Worm (Caenorhabditis elegans) whole organism, L4 larva: ENCODE data around the gene jip-1.

Experiments used
- D1046.2 ChIP-seq: fragments of 200-800 bp; sonication (Bioruptor generic); IDR thresholded peaks from 2 replicates; pipeline ENCODE4 v1.3.6; 2022; ENCODE audit warnings: missing genetic modification characterization, missing compliant biosample characterization
- Y48G9A.11 ChIP-seq: fragments of 200-800 bp; sonication (Bioruptor generic); IDR thresholded peaks from 2 replicates; pipeline ENCODE4 v1.3.6; 2022; ENCODE audit warnings: missing genetic modification reagents, missing genetic modification characterization, missing compliant biosample characterization
- Y5F2A.4 ChIP-seq: fragments of 200-800 bp; sonication (Bioruptor generic); optimal IDR thresholded peaks from 2 replicates; lab custom pipeline; 2018; ENCODE audit warnings: mild to moderate bottlenecking, missing genetic modification characterization, missing compliant biosample characterization
- madf-5 ChIP-seq, 2 experiments: fragments of 200-800 bp; sonication (Bioruptor generic); IDR thresholded peaks; 2 replicates each; pipeline ENCODE4 v1.3.6; 2022; ENCODE audit warnings: missing compliant biosample characterization in 2 of 2, missing genetic modification characterization in 2 of 2
- mxl-2 ChIP-seq: fragments of 200-800 bp; sonication (Bioruptor generic); conservative IDR thresholded peaks from 2 replicates; pipeline ENCODE4 v1.3.6; 2022; ENCODE audit warnings: missing genetic modification reagents, missing genetic modification characterization, missing compliant biosample characterization
- nhr-237 ChIP-seq: sonication (generic microtip); optimal IDR thresholded peaks from 2 replicates; lab custom pipeline; 2017; ENCODE audit warnings: missing biosample characterization, missing genetic modification characterization
- nhr-41 ChIP-seq: fragments of 200-800 bp; sonication (Bioruptor generic); IDR thresholded peaks from 2 replicates; pipeline ENCODE4 v1.3.6; 2022; ENCODE audit warnings: missing genetic modification reagents, missing genetic modification characterization, missing compliant biosample characterization
- nhr-6 ChIP-seq: fragments of 150-350 bp; optimal IDR thresholded peaks from 2 replicates; lab custom pipeline; 2014; ENCODE audit warnings: missing biosample characterization, missing genetic modification characterization
- pqm-1 ChIP-seq: sonication (generic microtip); optimal IDR thresholded peaks from 2 replicates; lab custom pipeline; 2017; ENCODE audit warnings: missing biosample characterization, missing genetic modification characterization
- tag-97 ChIP-seq: fragments of 200-800 bp; sonication (Bioruptor generic); IDR thresholded peaks from 2 replicates; pipeline ENCODE4 v1.3.6; 2022; ENCODE audit warnings: missing genetic modification characterization, missing compliant biosample characterization
- unc-39 ChIP-seq: sonication (generic microtip); optimal IDR thresholded peaks from 2 replicates; lab custom pipeline; 2017; ENCODE audit warnings: missing biosample characterization, missing genetic modification characterization

DNA sequence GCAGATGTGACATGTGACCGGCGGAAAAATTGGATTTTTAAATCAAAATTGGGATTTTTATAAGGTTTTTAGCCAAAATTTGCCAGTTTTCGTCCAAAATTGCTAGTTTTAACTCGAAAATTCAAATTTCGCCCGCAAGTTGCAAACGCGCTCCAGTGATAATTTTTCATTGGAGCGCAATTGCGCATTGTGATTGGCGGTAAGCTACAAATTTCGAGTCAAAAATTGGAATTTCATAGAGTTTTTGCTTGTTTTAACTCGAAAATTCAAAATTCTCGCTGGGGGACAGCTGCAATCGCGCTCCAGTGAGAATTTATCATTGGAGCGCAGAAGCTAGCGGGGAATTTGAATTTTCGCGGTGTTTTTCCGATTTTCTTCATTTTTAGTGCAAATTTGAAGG lies 42.5 kb downstream of the jip-1 start:
- TF ChIP-seq pqm-1 (tag; lab: Kevin White, UChicago) (no peak), mxl-2 (GFP tag; lab: Robert Waterston, UW) (no peak), D1046.2 (no peak), nhr-41 (GFP tag; lab: Robert Waterston, UW) (no peak), madf-5 (GFP tag; IDR thresholded peaks at IDR 0.05; lab: Robert Waterston, UW) (no peak), unc-39 (no peak), nhr-237 (tag; lab: Kevin White, UChicago) (no peak), Y48G9A.11 (GFP tag; lab: Robert Waterston, UW) (no peak), nhr-6 (tag; lab: Kevin White, UChicago) (no peak), tag-97 (no peak), Y5F2A.4 (GFP tag; lab: Kevin White, UChicago) (no peak)
